Worm (Caenorhabditis elegans) whole organism, late embryonic: ENCODE results near the gene btb-4.
"Not testable (repeated sequence)": the region's sequence is repeated elsewhere in the genome, so short reads cannot be mapped to it uniquely, and the experiment has no call there.

Experiments
- C08G9.2 ChIP-seq: sonication (generic microtip); optimal IDR thresholded peaks from 2 replicates; lab custom pipeline; 2016; ENCODE audit warnings: mild to moderate bottlenecking, missing genetic modification characterization, moderate library complexity, missing compliant biosample characterization
- C38D4.7 ChIP-seq: fragments of 200-800 bp; sonication (Bioruptor generic); optimal IDR thresholded peaks from 2 replicates; lab custom pipeline; 2018; ENCODE audit warnings: mild to moderate bottlenecking, missing genetic modification characterization, moderate library complexity, missing compliant biosample characterization
- F13H6.1 ChIP-seq: sonication (generic microtip); optimal IDR thresholded peaks from 2 replicates; lab custom pipeline; 2016; ENCODE audit warnings: missing genetic modification characterization, missing compliant biosample characterization
- K02D7.2 ChIP-seq: sonication (generic microtip); optimal IDR thresholded peaks from 2 replicates; lab custom pipeline; 2017; ENCODE audit warnings: mild to moderate bottlenecking, missing genetic modification characterization, missing compliant biosample characterization
- K09A11.1 ChIP-seq: sonication (generic microtip); optimal IDR thresholded peaks from 2 replicates; lab custom pipeline; 2017; ENCODE audit warnings: antibody characterized with exemption, mild to moderate bottlenecking, missing genetic modification characterization, missing compliant biosample characterization; ENCODE audit not compliant: insufficient read depth
- T23F11.4 ChIP-seq: fragments of 200-800 bp; sonication (Bioruptor generic); optimal IDR thresholded peaks from 2 replicates; lab custom pipeline; 2018; ENCODE audit warnings: mild to moderate bottlenecking, missing genetic modification characterization, missing compliant biosample characterization
- Y22D7AL.16 ChIP-seq: sonication (generic microtip); optimal IDR thresholded peaks from 2 replicates; lab custom pipeline; 2016; ENCODE audit warnings: missing genetic modification characterization, missing compliant biosample characterization
- ceh-2 ChIP-seq: sonication (generic microtip); optimal IDR thresholded peaks from 2 replicates; lab custom pipeline; 2016; ENCODE audit warnings: missing genotype, missing genetic modification characterization, missing compliant biosample characterization
- ceh-31 ChIP-seq: sonication (generic microtip); optimal IDR thresholded peaks from 2 replicates; lab custom pipeline; 2016; ENCODE audit warnings: missing genetic modification characterization, missing compliant biosample characterization
- elt-4 ChIP-seq: sonication (generic microtip); optimal IDR thresholded peaks from 2 replicates; lab custom pipeline; 2016; ENCODE audit warnings: missing genetic modification characterization, missing compliant biosample characterization
- ets-4 ChIP-seq: sonication (generic microtip); optimal IDR thresholded peaks from 2 replicates; lab custom pipeline; 2016; ENCODE audit warnings: missing genetic modification characterization, missing compliant biosample characterization
- fax-1 ChIP-seq: sonication (generic microtip); optimal IDR thresholded peaks from 2 replicates; lab custom pipeline; 2016; ENCODE audit warnings: missing genotype, missing genetic modification characterization, missing compliant biosample characterization
- fkh-10 ChIP-seq: fragments of 150-350 bp; optimal IDR thresholded peaks from 2 replicates; lab custom pipeline; 2014; ENCODE audit warnings: missing biosample characterization, missing genetic modification reagents, missing genetic modification characterization
- fkh-6 ChIP-seq: sonication (generic microtip); optimal IDR thresholded peaks from 2 replicates; lab custom pipeline; 2016; ENCODE audit warnings: missing genetic modification characterization, missing compliant biosample characterization
- gmeb-2 ChIP-seq: sonication (generic microtip); optimal IDR thresholded peaks from 2 replicates; lab custom pipeline; 2016; ENCODE audit warnings: missing genetic modification characterization, inconsistent platforms, missing compliant biosample characterization
- hlh-15 ChIP-seq: sonication (generic microtip); optimal IDR thresholded peaks from 2 replicates; lab custom pipeline; 2016; ENCODE audit warnings: missing genetic modification characterization, missing compliant biosample characterization
- hlh-8 ChIP-seq: sonication (generic microtip); optimal IDR thresholded peaks from 2 replicates; lab custom pipeline; 2016; ENCODE audit warnings: missing genotype, missing genetic modification characterization, missing compliant biosample characterization
- lim-6 ChIP-seq: sonication (generic microtip); optimal IDR thresholded peaks from 2 replicates; lab custom pipeline; 2016; ENCODE audit warnings: missing genetic modification characterization, missing compliant biosample characterization
- lin-11 ChIP-seq: fragments of 200-800 bp; sonication (Bioruptor generic); optimal IDR thresholded peaks from 2 replicates; lab custom pipeline; 2018; ENCODE audit warnings: mild to moderate bottlenecking, missing genetic modification characterization, missing compliant biosample characterization
- mec-3 ChIP-seq: sonication (generic microtip); optimal IDR thresholded peaks from 2 replicates; lab custom pipeline; 2016; ENCODE audit warnings: borderline replicate concordance, missing genetic modification characterization, missing compliant biosample characterization
- odd-2 ChIP-seq: sonication (generic microtip); optimal IDR thresholded peaks from 2 replicates; lab custom pipeline; 2017; ENCODE audit warnings: antibody characterized with exemption, mild to moderate bottlenecking, missing genetic modification characterization, missing compliant biosample characterization
- pag-3 ChIP-seq: sonication (generic microtip); optimal IDR thresholded peaks from 2 replicates; lab custom pipeline; 2016; ENCODE audit warnings: missing compliant biosample characterization, missing genetic modification characterization, borderline replicate concordance
- pat-9 ChIP-seq: fragments of 200-800 bp; sonication (Bioruptor generic); optimal IDR thresholded peaks from 2 replicates; lab custom pipeline; 2018; ENCODE audit warnings: mild to moderate bottlenecking, missing genetic modification characterization, moderate library complexity, missing compliant biosample characterization
- pax-1 ChIP-seq: fragments of 150-350 bp; optimal IDR thresholded peaks from 2 replicates; lab custom pipeline; 2014; ENCODE audit warnings: missing biosample characterization, missing genetic modification characterization
- pha-4 ChIP-seq: fragments of 150-350 bp; optimal IDR thresholded peaks from 2 replicates; lab custom pipeline; 2018; ENCODE audit warnings: missing biosample characterization, missing genetic modification reagents, missing genetic modification characterization
- pqm-1 ChIP-seq: sonication (generic microtip); optimal IDR thresholded peaks from 2 replicates; lab custom pipeline; 2016; ENCODE audit warnings: missing genetic modification characterization, missing compliant biosample characterization
- pros-1 ChIP-seq: fragments of 150-350 bp; optimal IDR thresholded peaks from 2 replicates; lab custom pipeline; 2014; ENCODE audit warnings: missing biosample characterization, missing genetic modification reagents, missing genetic modification characterization
- ref-2 ChIP-seq: sonication (generic microtip); optimal IDR thresholded peaks from 2 replicates; lab custom pipeline; 2016; ENCODE audit warnings: missing genetic modification characterization, missing compliant biosample characterization
- tbx-2 ChIP-seq: sonication (generic microtip); optimal IDR thresholded peaks from 2 replicates; lab custom pipeline; 2016; ENCODE audit warnings: missing genetic modification characterization, missing compliant biosample characterization
- tbx-7 ChIP-seq: sonication (generic microtip); optimal IDR thresholded peaks from 2 replicates; lab custom pipeline; 2016; ENCODE audit warnings: missing genotype, missing genetic modification characterization, missing compliant biosample characterization
- unc-42 ChIP-seq: sonication (generic microtip); optimal IDR thresholded peaks from 2 replicates; lab custom pipeline; 2016; ENCODE audit warnings: missing genotype, missing genetic modification characterization, missing compliant biosample characterization
- unc-86 ChIP-seq: sonication (generic microtip); optimal IDR thresholded peaks from 2 replicates; lab custom pipeline; 2016; ENCODE audit warnings: missing genetic modification characterization, missing compliant biosample characterization

The btb-4 gene

DNA sequence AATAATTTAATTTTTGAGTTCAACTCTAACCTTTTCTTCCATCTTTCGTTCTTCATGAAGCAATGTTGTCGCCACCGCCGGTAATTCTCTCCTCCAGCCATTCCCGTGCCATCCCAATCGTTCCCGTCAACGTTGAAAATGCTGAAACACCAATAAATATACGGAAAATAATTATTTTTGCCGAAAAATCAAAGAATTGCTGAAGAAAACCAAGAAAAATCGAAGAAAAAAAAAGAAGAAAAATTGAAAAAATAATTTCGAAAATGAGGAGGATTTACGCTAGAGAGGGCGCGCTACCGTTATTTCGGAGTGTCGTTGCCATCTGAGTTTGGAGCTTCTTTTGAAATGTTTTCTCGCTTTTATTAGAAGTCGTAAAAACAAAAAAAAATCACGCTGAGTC is 8.6 kb upstream of the btb-4 start, which contains the start of gene cya-2:
Gene cya-2, minus strand, starts transcription at position 101 of the 400 bp plus-strand sequence.
- TF ChIP-seq K09A11.1, ceh-31, lim-6 (tag; lab: Kevin White, UChicago): not testable (repeated sequence)

- no peak for TF ChIP-seq lin-11
- no peak for TF ChIP-seq ref-2
- no peak for TF ChIP-seq K02D7.2 (tag; lab: Kevin White, UChicago)
- no peak for TF ChIP-seq ceh-31 (tag; lab: Kevin White, UChicago)
- TF ChIP-seq gmeb-2 (tag; lab: Kevin White, UChicago) = no peak
- TF ChIP-seq Y22D7AL.16 (tag; lab: Kevin White, UChicago) = no peak
- TF ChIP-seq ceh-2 (tag; lab: Kevin White, UChicago) = no peak
- TF ChIP-seq lim-6 (tag; lab: Kevin White, UChicago) = no peak
- no peak for TF ChIP-seq hlh-8 (tag; lab: Kevin White, UChicago)
- TF ChIP-seq pag-3 (tag; lab: Kevin White, UChicago) = no peak
- no peak for TF ChIP-seq tbx-2 (tag; lab: Kevin White, UChicago)
- no peak for TF ChIP-seq pros-1 (tag; lab: Kevin White, UChicago)
- TF ChIP-seq C08G9.2 (tag; lab: Kevin White, UChicago) = no peak
- no peak for TF ChIP-seq ets-4
Measured at ce11 chrII:2026525-2026924, 5.6 kb upstream of the btb-4 start, which contains the start of gene bath-21. TSS of gene bath-21 (minus strand) at chrII:2026625.

ce11 chrII:2028712-2029111 is 3.4 kb upstream of the btb-4 start, which contains the start of gene bath-1:
TSS of gene bath-1 (minus strand) at chrII:2028812.
- TF ChIP-seq K09A11.1 (tag; lab: Kevin White, UChicago) = no peak
- no peak for TF ChIP-seq odd-2 (tag; lab: Kevin White, UChicago)
- TF ChIP-seq hlh-15 (tag; lab: Kevin White, UChicago) = no peak
- TF ChIP-seq pros-1 (tag; lab: Kevin White, UChicago) = no peak
- no peak for TF ChIP-seq tbx-7 (tag; lab: Kevin White, UChicago)
- TF ChIP-seq fkh-10 (GFP tag; lab: Kevin White, UChicago) = no peak
- TF ChIP-seq pag-3 (tag; lab: Kevin White, UChicago) = no peak
- no peak for TF ChIP-seq fax-1 (tag; lab: Kevin White, UChicago)
- TF ChIP-seq pqm-1 (tag; lab: Kevin White, UChicago) = no peak
- no peak for TF ChIP-seq unc-86 (tag; lab: Kevin White, UChicago)
- no peak for TF ChIP-seq unc-42 (tag; lab: Kevin White, UChicago)
- TF ChIP-seq mec-3 (tag; lab: Kevin White, UChicago) = no peak
- TF ChIP-seq, all 69 proteins: peak for 0

ce11 chrII:2030367-2030766 is 1.7 kb upstream of the btb-4 start, which contains the start of gene bath-3:
TSS of gene bath-3 (minus strand) at chrII:2030467.
- TF ChIP-seq F13H6.1 (tag; lab: Kevin White, UChicago) = no peak
- no peak for TF ChIP-seq K02D7.2 (tag; lab: Kevin White, UChicago)

DNA sequence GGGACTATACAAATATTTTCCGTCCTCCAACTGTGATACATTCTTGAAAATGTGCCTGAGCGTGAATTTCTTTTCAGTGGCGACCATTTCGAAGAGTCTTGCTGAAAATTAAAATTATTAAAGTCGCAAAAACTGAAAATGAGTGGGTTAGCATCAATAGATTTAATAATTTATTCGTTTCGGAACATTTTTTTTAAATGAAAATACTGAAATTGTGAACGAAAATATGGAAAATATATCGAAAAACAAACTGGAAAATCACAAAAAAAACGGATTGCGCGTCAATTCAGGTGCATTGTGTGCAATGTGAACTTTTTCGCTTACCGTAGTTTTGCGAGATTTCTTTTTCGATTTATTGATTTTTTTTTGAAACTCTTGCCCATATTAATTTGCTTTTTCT is 264 bp upstream of the btb-4 start, which contains the start of gene bath-5:
Gene bath-5, minus strand, starts transcription at position 101 of the 400 bp plus-strand sequence.
- no peak for TF ChIP-seq lim-6 (tag; lab: Kevin White, UChicago)
- no peak for TF ChIP-seq gmeb-2 (tag; lab: Kevin White, UChicago)
- TF ChIP-seq elt-4 (tag; lab: Kevin White, UChicago) = no peak
- no peak for TF ChIP-seq ref-2
- no peak for TF ChIP-seq T23F11.4 (GFP tag; lab: Kevin White, UChicago)
- no peak for TF ChIP-seq lin-11
- TF ChIP-seq pha-4 = no peak
- TF ChIP-seq tbx-7 (tag; lab: Kevin White, UChicago) = no peak
- TF ChIP-seq fkh-6 = no peak
- TF ChIP-seq odd-2 (tag; lab: Kevin White, UChicago) = no peak
- TF ChIP-seq pat-9 = no peak
- TF ChIP-seq pax-1 (tag; lab: Kevin White, UChicago) = no peak
- TF ChIP-seq C38D4.7 = no peak
- TF ChIP-seq hlh-15 (tag; lab: Kevin White, UChicago) = no peak
- TF ChIP-seq, all 69 proteins: peak for 0
